Fruit fly (Drosophila melanogaster): ENCODE data around the gene Cpr76Ba.

The Cpr76Ba gene

dm6 chr3L:19503770-19504169, 14.4 kb downstream of the Cpr76Ba start, which contains the start of gene CG9452:
TSS of gene CG9452 (minus strand) at chr3L:19503870.
- TF ChIP-seq cic (GFP tag; optimal IDR thresholded peaks at IDR 0.05) (no peak), Hr96 (GFP tag; optimal IDR thresholded peaks at IDR 0.05) (no peak), CG5204 (GFP tag; optimal IDR thresholded peaks at IDR 0.05) (no peak)

DNA sequence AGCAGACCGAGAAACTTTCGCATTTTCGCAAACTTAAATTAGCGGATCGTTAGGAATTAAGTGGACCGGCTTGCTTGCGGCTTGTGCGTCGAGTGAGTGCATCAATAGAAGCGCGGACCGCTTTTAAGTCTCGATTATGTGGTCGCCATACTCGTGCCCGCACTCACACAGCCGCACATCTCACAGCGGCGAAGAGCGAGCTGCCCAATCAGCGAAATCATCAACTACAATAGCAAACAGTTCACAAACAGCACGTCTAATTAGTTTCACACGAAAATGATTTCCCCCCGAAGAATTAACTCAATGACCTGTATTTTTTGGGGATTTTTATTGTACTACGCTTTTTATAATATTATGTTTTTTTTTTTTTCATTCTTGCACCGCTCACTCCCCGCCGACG, 17.4 kb downstream of the Cpr76Ba start, which contains the start of gene CG9451:
TSS of gene CG9451 (minus strand) at position 101 of the 400 bp plus-strand sequence.
- no peak for TF ChIP-seq kay (GFP tag; ENCODE audit: borderline replicate concordance)
- no peak for TF ChIP-seq Clk (GFP tag; optimal IDR thresholded peaks at IDR 0.05)
- TF ChIP-seq CG11617 (GFP tag; optimal IDR thresholded peaks at IDR 0.05), result no peak
- TF ChIP-seq cic (GFP tag; optimal IDR thresholded peaks at IDR 0.05), result no peak
- TF ChIP-seq Crg-1 (GFP tag; optimal IDR thresholded peaks at IDR 0.05), result no peak
- no peak for TF ChIP-seq CG33017 (tag; optimal IDR thresholded peaks at IDR 0.05)
- no peak for TF ChIP-seq CG14711 (tag; optimal IDR thresholded peaks at IDR 0.05)
- no peak for TF ChIP-seq CG7045 (GFP tag; optimal IDR thresholded peaks at IDR 0.05)

DNA sequence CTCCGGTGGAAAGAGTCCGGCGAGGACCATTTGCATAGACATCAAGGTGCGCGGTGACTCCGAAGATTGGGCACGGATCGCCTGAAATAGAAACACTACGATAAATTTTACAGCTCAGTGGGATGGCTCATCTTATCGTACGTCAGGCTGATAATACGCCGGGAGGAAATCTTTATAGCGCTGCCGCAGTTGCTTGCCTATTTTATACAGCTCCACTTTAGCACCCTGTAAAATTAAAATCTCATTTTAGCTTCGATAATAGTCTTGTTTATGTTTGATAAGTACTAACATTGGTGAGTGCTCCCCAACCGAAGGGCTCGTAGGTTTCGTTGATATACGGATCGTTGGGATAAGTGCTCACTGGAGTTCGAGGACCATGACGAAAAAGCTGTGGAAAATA, 18.8 kb downstream of the Cpr76Ba start:
- TF ChIP-seq cic (GFP tag; optimal IDR thresholded peaks at IDR 0.05) (no peak), CG12768 (GFP tag; optimal IDR thresholded peaks at IDR 0.05) (no peak), kay (GFP tag; ENCODE audit: borderline replicate concordance) (no peak), CG7045 (GFP tag; optimal IDR thresholded peaks at IDR 0.05) (peak; percentile 66)

DNA sequence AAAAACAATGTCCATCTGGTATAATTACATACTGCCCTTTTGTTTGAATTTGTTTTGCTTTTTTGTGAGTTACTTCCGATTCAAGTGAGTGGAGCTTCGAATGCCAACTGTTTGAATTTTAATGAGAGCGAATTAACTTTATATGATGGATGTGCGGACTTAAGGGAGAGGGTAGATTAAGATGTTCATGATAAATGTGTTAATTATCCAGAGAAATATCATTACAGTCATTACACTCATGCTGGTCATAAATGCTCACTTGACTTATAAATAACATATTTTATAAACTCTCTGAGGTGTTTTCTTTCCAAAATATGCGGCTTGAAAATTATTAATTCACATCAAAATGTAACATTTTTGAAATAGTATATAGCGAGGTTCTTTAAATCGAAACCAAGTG, 20.5 kb downstream of the Cpr76Ba start, which contains the start of gene CG9449:
TSS of gene CG9449 (minus strand) at position 101 of the 400 bp plus-strand sequence.
- TF ChIP-seq cic (GFP tag; optimal IDR thresholded peaks at IDR 0.05) (no peak), CG11617 (GFP tag; optimal IDR thresholded peaks at IDR 0.05) (no peak), pad (GFP tag; optimal IDR thresholded peaks at IDR 0.05) (no peak), CG7045 (GFP tag; optimal IDR thresholded peaks at IDR 0.05) (no peak), toe (GFP tag; optimal IDR thresholded peaks at IDR 0.05) (no peak), CG33017 (tag; optimal IDR thresholded peaks at IDR 0.05) (no peak), CG1620 (GFP tag; optimal IDR thresholded peaks at IDR 0.05) (no peak), CG7101 (tag; optimal IDR thresholded peaks at IDR 0.05) (no peak), Hr96 (GFP tag; optimal IDR thresholded peaks at IDR 0.05) (no peak), kay (GFP tag; ENCODE audit: borderline replicate concordance) (no peak), CG5204 (GFP tag; optimal IDR thresholded peaks at IDR 0.05) (no peak), Crg-1 (GFP tag; optimal IDR thresholded peaks at IDR 0.05) (no peak), tj (GFP tag; optimal IDR thresholded peaks at IDR 0.05) (no peak), cnc (optimal IDR thresholded peaks at IDR 0.05) (no peak), Mnt (GFP tag; optimal IDR thresholded peaks at IDR 0.05) (no peak), ovo (GFP tag; optimal IDR thresholded peaks at IDR 0.05) (no peak), CG14711 (tag; optimal IDR thresholded peaks at IDR 0.05) (no peak), CG12768 (GFP tag; optimal IDR thresholded peaks at IDR 0.05) (no peak)

DNA sequence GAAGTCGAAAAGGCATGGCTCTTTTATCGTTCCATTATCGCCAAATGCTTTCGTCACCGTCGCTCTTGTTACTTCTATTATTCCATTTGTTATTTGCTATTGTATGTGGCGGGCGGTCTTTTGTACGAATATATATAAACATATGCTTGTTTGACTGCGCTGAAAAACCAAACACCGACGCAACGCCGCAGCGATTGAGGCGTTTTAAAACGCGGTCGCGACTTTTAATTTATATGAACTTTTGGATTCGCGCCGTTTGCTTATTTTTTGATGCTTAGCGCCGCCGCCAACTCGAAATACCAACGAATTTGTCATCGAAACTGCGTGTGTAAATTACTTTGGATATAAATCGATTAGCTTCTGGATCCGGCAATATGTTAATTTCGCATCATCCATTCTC, 21.0 kb downstream of the Cpr76Ba start:
- TF ChIP-seq toe (GFP tag; optimal IDR thresholded peaks at IDR 0.05), result no peak
- no peak for TF ChIP-seq Hr96 (GFP tag; optimal IDR thresholded peaks at IDR 0.05)
- no peak for TF ChIP-seq cic (GFP tag; optimal IDR thresholded peaks at IDR 0.05)
- no peak for TF ChIP-seq CG11617 (GFP tag; optimal IDR thresholded peaks at IDR 0.05)
- TF ChIP-seq CG33017 (tag; optimal IDR thresholded peaks at IDR 0.05), result no peak

DNA sequence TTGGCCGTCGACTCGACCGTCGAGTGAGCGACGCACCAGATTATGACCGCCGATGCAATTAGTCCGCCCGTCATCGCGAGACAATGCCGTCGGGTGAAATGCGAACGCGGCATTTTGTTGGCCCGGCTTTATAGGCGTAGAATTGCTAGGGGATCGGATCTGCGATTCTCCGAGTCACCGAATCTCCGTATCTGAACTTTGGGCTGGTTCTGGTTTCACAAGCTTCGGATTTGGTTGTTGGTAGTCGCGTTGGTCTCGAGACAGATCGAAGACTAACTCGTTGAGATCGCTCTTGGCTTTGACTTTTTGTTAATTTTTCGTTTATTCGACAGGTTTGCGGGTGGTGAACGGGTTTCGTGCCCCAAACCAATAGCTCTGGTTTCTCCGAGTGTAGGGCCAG, 21.5 kb downstream of the Cpr76Ba start:
- TF ChIP-seq cnc (optimal IDR thresholded peaks at IDR 0.05) (no peak), Clk (GFP tag; optimal IDR thresholded peaks at IDR 0.05) (no peak), Crg-1 (GFP tag; optimal IDR thresholded peaks at IDR 0.05) (no peak), CG7101 (tag; optimal IDR thresholded peaks at IDR 0.05) (no peak), CG33017 (tag; optimal IDR thresholded peaks at IDR 0.05) (no peak), CG1620 (GFP tag; optimal IDR thresholded peaks at IDR 0.05) (no peak), toe (GFP tag; optimal IDR thresholded peaks at IDR 0.05) (no peak)

- TF ChIP-seq CG33017 (tag; optimal IDR thresholded peaks at IDR 0.05) (no peak), cnc (optimal IDR thresholded peaks at IDR 0.05) (no peak), toe (GFP tag; optimal IDR thresholded peaks at IDR 0.05) (no peak), CG12768 (GFP tag; optimal IDR thresholded peaks at IDR 0.05) (peak; percentile 28), CG11617 (GFP tag; optimal IDR thresholded peaks at IDR 0.05) (no peak), CG7045 (GFP tag; optimal IDR thresholded peaks at IDR 0.05) (peak; percentile 60), pad (GFP tag; optimal IDR thresholded peaks at IDR 0.05) (peak; percentile 9), bab1 (GFP tag; optimal IDR thresholded peaks at IDR 0.05) (no peak), CG7101 (tag; optimal IDR thresholded peaks at IDR 0.05) (peak; percentile 10), Hr96 (GFP tag; optimal IDR thresholded peaks at IDR 0.05) (no peak), CG5204 (GFP tag; optimal IDR thresholded peaks at IDR 0.05) (no peak), Crg-1 (GFP tag; optimal IDR thresholded peaks at IDR 0.05) (no peak), cic (GFP tag; optimal IDR thresholded peaks at IDR 0.05) (peak; percentile 75), Clk (GFP tag; optimal IDR thresholded peaks at IDR 0.05) (no peak), CG14711 (tag; optimal IDR thresholded peaks at IDR 0.05) (peak; percentile 27), Mnt (GFP tag; optimal IDR thresholded peaks at IDR 0.05) (no peak), tj (GFP tag; optimal IDR thresholded peaks at IDR 0.05) (peak; percentile 96), CG1620 (GFP tag; optimal IDR thresholded peaks at IDR 0.05) (no peak), kay (GFP tag; ENCODE audit: borderline replicate concordance) (peak; percentile 81), ovo (GFP tag; optimal IDR thresholded peaks at IDR 0.05) (no peak)
These were observed 22.0 kb downstream of the Cpr76Ba start for dm6 chr3L:19495991-19496588.
